Worm (Caenorhabditis elegans) whole organism, midembryonic: ENCODE data around the gene olrn-1.

Source experiments
- cog-1 ChIP-seq: sonication (generic microtip); optimal IDR thresholded peaks from 2 replicates; lab custom pipeline; 2016; ENCODE audit warnings: missing genetic modification characterization, missing compliant biosample characterization
- flt-1 ChIP-seq: fragments of 200-800 bp; sonication (Bioruptor generic); IDR thresholded peaks from 2 replicates; pipeline ENCODE4 v1.3.6; 2022; ENCODE audit warnings: missing genetic modification characterization, missing compliant biosample characterization
- ztf-29 ChIP-seq: fragments of 200-800 bp; sonication (Bioruptor generic); IDR thresholded peaks from 2 replicates; pipeline ENCODE4 v1.3.6; 2022; ENCODE audit warnings: missing genetic modification reagents, missing genetic modification characterization, missing compliant biosample characterization

DNA sequence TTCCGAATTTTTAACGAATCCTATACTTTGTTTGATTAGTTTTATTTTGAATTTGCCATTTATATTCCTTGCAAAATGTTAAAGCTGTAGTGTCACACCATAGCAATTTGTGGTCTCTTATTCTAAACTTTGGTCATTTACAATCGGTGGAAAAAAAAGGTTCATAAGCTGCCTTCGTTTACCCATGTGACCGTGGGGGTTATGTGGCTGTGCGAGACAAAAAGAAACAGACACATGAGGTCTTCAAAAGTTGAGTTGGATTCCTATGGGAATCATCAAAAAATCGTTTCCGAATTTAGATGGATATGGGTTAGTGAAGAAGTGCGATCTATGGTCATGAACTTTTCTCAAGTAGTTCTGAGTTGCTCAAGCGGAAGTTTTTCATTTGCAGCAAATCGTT lies 26.9 kb downstream of the olrn-1 start:
- TF ChIP-seq flt-1 (GFP tag; lab: Robert Waterston, UW): no peak
- TF ChIP-seq cog-1 (tag; lab: Kevin White, UChicago): no peak
- TF ChIP-seq ztf-29 (GFP tag; lab: Robert Waterston, UW): no peak
